Worm (Caenorhabditis elegans) whole organism, mixed stage, embryonic: Measurements from ENCODE around the gene F59D6.1.

ENCODE experiments used
- M03D4.4 ChIP-seq: sonication (generic microtip); optimal IDR thresholded peaks from 2 replicates; lab custom pipeline; 2017; ENCODE audit warnings: mild to moderate bottlenecking, missing genetic modification characterization, missing compliant biosample characterization
- bed-3 ChIP-seq: fragments of 200-800 bp; sonication (Bioruptor generic); optimal IDR thresholded peaks from 3 replicates; lab custom pipeline; 2018; ENCODE audit warnings: mild to moderate bottlenecking, missing genetic modification characterization, moderate library complexity, missing compliant biosample characterization
- blmp-1 ChIP-seq: fragments of 150-350 bp; optimal IDR thresholded peaks from 2 replicates; lab custom pipeline; 2014; ENCODE audit warnings: missing biosample characterization, missing genetic modification characterization
- ceh-39 ChIP-seq: fragments of 150-350 bp; optimal IDR thresholded peaks from 2 replicates; lab custom pipeline; 2014; ENCODE audit warnings: missing biosample characterization, missing genetic modification characterization
- ceh-43 ChIP-seq: fragments of 200-800 bp; sonication (Bioruptor generic); optimal IDR thresholded peaks from 2 replicates; lab custom pipeline; 2018; ENCODE audit warnings: mild to moderate bottlenecking, missing genetic modification characterization, moderate library complexity, missing compliant biosample characterization
- ceh-83 ChIP-seq: fragments of 200-800 bp; sonication (Bioruptor generic); optimal IDR thresholded peaks from 2 replicates; lab custom pipeline; 2018; ENCODE audit warnings: mild to moderate bottlenecking, missing genetic modification characterization, missing compliant biosample characterization
- ces-1 ChIP-seq: fragments of 150-350 bp; optimal IDR thresholded peaks from 2 replicates; lab custom pipeline; 2014; ENCODE audit warnings: missing biosample characterization, missing genetic modification reagents, missing genetic modification characterization
- cnd-1 ChIP-seq: fragments of 200-800 bp; sonication (Bioruptor generic); optimal IDR thresholded peaks from 2 replicates; lab custom pipeline; 2018; ENCODE audit warnings: mild to moderate bottlenecking, missing genetic modification characterization, missing compliant biosample characterization
- drap-1 ChIP-seq: fragments of 200-800 bp; sonication (Bioruptor generic); optimal IDR thresholded peaks from 3 replicates; lab custom pipeline; 2018; ENCODE audit warnings: mild to moderate bottlenecking, missing genetic modification characterization, missing compliant biosample characterization
- elt-1 ChIP-seq: sonication (generic microtip); optimal IDR thresholded peaks from 2 replicates; lab custom pipeline; 2017; ENCODE audit warnings: missing genetic modification characterization, mild to moderate bottlenecking, missing compliant biosample characterization, antibody characterized with exemption, moderate library complexity, borderline replicate concordance; ENCODE audit not compliant: insufficient read depth
- elt-3 ChIP-seq: fragments of 150-350 bp; optimal IDR thresholded peaks from 2 replicates; lab custom pipeline; 2014; ENCODE audit warnings: missing biosample characterization, missing genetic modification characterization
- flh-1 ChIP-seq: fragments of 200-800 bp; sonication (Bioruptor generic); optimal IDR thresholded peaks from 2 replicates; lab custom pipeline; 2018; ENCODE audit warnings: mild to moderate bottlenecking, missing genetic modification characterization, moderate library complexity, missing compliant biosample characterization
- ham-2 ChIP-seq: fragments of 200-800 bp; sonication (Bioruptor generic); optimal IDR thresholded peaks from 2 replicates; lab custom pipeline; 2018; ENCODE audit warnings: mild to moderate bottlenecking, missing genetic modification characterization, missing compliant biosample characterization
- hlh-1 ChIP-seq: fragments of 150-350 bp; optimal IDR thresholded peaks from 2 replicates; lab custom pipeline; 2014; ENCODE audit warnings: missing biosample characterization, missing genetic modification reagents, missing genetic modification characterization
- lin-13 ChIP-seq: fragments of 150-350 bp; optimal IDR thresholded peaks from 2 replicates; lab custom pipeline; 2014; ENCODE audit warnings: missing biosample characterization, missing genetic modification characterization
- lin-32 ChIP-seq: fragments of 200-800 bp; sonication (Bioruptor generic); optimal IDR thresholded peaks from 2 replicates; lab custom pipeline; 2018; ENCODE audit warnings: mild to moderate bottlenecking, missing genetic modification characterization, missing compliant biosample characterization
- lsy-2 ChIP-seq: fragments of 150-350 bp; optimal IDR thresholded peaks from 2 replicates; lab custom pipeline; 2014; ENCODE audit warnings: missing biosample characterization, missing genetic modification characterization
- mab-5 ChIP-seq: fragments of 150-350 bp; optimal IDR thresholded peaks from 2 replicates; lab custom pipeline; 2014; ENCODE audit warnings: missing biosample characterization, missing genetic modification characterization
- mep-1 ChIP-seq: fragments of 150-350 bp; optimal IDR thresholded peaks from 2 replicates; lab custom pipeline; 2017; ENCODE audit warnings: missing biosample characterization, missing genetic modification reagents, missing genetic modification characterization, inconsistent platforms
- mls-2 ChIP-seq: sonication (generic microtip); optimal IDR thresholded peaks from 2 replicates; lab custom pipeline; 2016; ENCODE audit warnings: mild to moderate bottlenecking, missing genetic modification characterization, moderate library complexity, missing compliant biosample characterization
- nhr-12 ChIP-seq: fragments of 150-350 bp; optimal IDR thresholded peaks from 2 replicates; lab custom pipeline; 2014; ENCODE audit warnings: missing biosample characterization, missing genetic modification characterization
- nhr-2 ChIP-seq: fragments of 150-350 bp; optimal IDR thresholded peaks from 2 replicates; lab custom pipeline; 2014; ENCODE audit warnings: missing biosample characterization, missing genetic modification characterization
- nhr-237 ChIP-seq: fragments of 150-350 bp; optimal IDR thresholded peaks from 2 replicates; lab custom pipeline; 2014; ENCODE audit warnings: missing biosample characterization, missing genetic modification characterization
- nhr-28 ChIP-seq: fragments of 150-350 bp; optimal IDR thresholded peaks from 2 replicates; lab custom pipeline; 2014; ENCODE audit warnings: missing biosample characterization, missing genetic modification characterization
- nhr-76 ChIP-seq: sonication (generic microtip); optimal IDR thresholded peaks from 2 replicates; lab custom pipeline; 2017; ENCODE audit warnings: missing biosample characterization, missing genetic modification characterization
- pha-4 ChIP-seq: fragments of 150-350 bp; optimal IDR thresholded peaks from 2 replicates; lab custom pipeline; 2018; ENCODE audit warnings: missing biosample characterization, missing genetic modification reagents, missing genetic modification characterization
- sem-2 ChIP-seq: fragments of 200-800 bp; sonication (Bioruptor generic); optimal IDR thresholded peaks from 2 replicates; lab custom pipeline; 2018; ENCODE audit warnings: mild to moderate bottlenecking, missing genetic modification characterization, missing compliant biosample characterization
- snpc-4 ChIP-seq: fragments of 150-350 bp; optimal IDR thresholded peaks from 2 replicates; lab custom pipeline; 2014; ENCODE audit warnings: missing biosample characterization, missing genetic modification characterization
- sptf-1 ChIP-seq: sonication (generic microtip); optimal IDR thresholded peaks from 2 replicates; lab custom pipeline; 2017; ENCODE audit warnings: mild to moderate bottlenecking, missing genetic modification characterization, moderate library complexity, missing compliant biosample characterization
- tbx-8 ChIP-seq: fragments of 200-800 bp; sonication (Bioruptor generic); optimal IDR thresholded peaks from 2 replicates; lab custom pipeline; 2018; ENCODE audit warnings: mild to moderate bottlenecking, missing genetic modification characterization, moderate library complexity, missing compliant biosample characterization
- unc-120 ChIP-seq: sonication (generic microtip); optimal IDR thresholded peaks from 2 replicates; lab custom pipeline; 2017; ENCODE audit warnings: missing genetic modification characterization, missing compliant biosample characterization; ENCODE audit not compliant: poor library complexity, severe bottlenecking
- unc-39 ChIP-seq: fragments of 150-350 bp; optimal IDR thresholded peaks from 2 replicates; lab custom pipeline; 2014; ENCODE audit warnings: missing biosample characterization, missing genetic modification characterization
- unc-62 ChIP-seq: fragments of 150-350 bp; optimal IDR thresholded peaks from 2 replicates; lab custom pipeline; 2014; ENCODE audit warnings: missing biosample characterization, missing genetic modification reagents, missing genetic modification characterization
- zip-8 ChIP-seq: fragments of 150-350 bp; optimal IDR thresholded peaks from 2 replicates; lab custom pipeline; 2014; ENCODE audit warnings: missing biosample characterization, missing genetic modification characterization

The F59D6.1 gene

DNA sequence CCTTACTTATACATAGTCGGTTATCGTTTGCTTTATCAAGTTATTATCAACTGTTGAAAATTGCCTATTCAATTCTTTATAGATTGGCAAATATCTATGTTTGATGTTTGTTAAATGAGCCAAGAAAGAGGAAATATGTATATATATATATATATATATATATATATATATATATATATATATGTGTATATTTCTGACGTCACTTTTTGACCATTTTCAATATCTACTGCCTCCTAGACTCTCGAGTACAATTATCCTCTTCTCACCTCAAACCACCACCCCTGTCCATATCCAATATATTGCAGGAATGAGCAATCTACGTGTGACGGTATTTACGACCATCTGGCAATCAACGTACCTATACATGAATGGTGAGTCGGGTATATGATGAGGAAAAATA is at the start of gene F59D6.1:
Gene F59D6.1, plus strand, starts transcription at position 301 of the 400 bp plus-strand sequence.
- TF ChIP-seq cnd-1 (tag; lab: Kevin White, UChicago) (no peak), nhr-12 (no peak)
- TF ChIP-seq, all 35 proteins: peak for 0

DNA sequence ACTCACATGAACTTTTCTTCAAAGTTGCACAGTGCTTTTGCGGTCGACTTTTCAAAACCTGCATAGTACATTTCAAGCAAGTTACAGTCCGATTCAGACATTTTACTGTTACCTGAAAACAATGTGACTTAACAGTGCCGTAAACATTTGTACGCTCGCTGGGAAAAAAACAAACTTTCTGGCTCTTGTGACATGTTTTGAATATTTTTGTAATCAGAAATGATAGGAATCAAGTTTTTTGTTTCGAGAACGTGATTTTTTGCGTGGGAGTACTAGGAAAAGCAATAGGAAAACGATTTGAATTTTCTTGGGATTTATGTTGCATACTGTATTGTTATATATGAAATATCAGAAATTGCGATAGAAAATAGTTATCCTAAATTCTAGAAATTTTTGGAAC is 48.8 kb upstream of the F59D6.1 start, which contains the start of gene srw-120:
Gene srw-120, minus strand, starts transcription at position 101 of the 400 bp plus-strand sequence.
- no peak for TF ChIP-seq pha-4
- no peak for TF ChIP-seq ham-2 (GFP tag; lab: Kevin White, UChicago)
- no peak for TF ChIP-seq lsy-2
- TF ChIP-seq mls-2: no peak
- TF ChIP-seq ceh-43 (GFP tag; lab: Kevin White, UChicago): no peak
- no peak for TF ChIP-seq unc-62
- TF ChIP-seq mep-1 (tag; lab: Kevin White, UChicago): no peak
- TF ChIP-seq ceh-39 (tag; lab: Kevin White, UChicago): no peak
- TF ChIP-seq flh-1 (GFP tag; lab: Kevin White, UChicago): no peak
- TF ChIP-seq bed-3 (GFP tag; lab: Kevin White, UChicago): no peak
- no peak for TF ChIP-seq ces-1 (GFP tag; lab: Kevin White, UChicago)
- TF ChIP-seq tbx-8: no peak
- no peak for TF ChIP-seq zip-8 (tag; lab: Kevin White, UChicago)
- no peak for TF ChIP-seq sptf-1 (tag; lab: Kevin White, UChicago)
- no peak for TF ChIP-seq elt-3 (tag; lab: Kevin White, UChicago)
- TF ChIP-seq blmp-1 (tag; lab: Kevin White, UChicago): no peak
- no peak for TF ChIP-seq unc-39
- no peak for TF ChIP-seq drap-1 (GFP tag; lab: Kevin White, UChicago)
- TF ChIP-seq, all 35 proteins: peak for 0

DNA sequence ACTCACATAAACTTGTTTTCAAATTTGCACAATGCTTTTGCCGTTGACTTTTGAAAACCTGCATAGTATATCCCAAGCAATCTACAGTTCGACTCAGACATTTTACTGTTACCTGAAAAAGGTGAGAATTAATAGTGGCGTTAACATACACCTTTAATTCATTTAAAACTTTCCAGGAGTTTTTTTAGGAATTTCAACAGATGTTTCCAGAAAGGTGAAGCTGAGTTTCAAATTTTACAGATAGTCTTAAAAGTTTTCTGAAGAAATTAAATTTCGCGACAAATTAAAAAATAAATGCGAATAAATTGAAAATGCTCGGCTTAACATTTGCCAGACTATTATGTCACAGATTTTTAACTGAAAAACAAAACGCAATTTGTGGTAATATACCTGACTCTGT is 45.2 kb upstream of the F59D6.1 start, which contains the start of gene srw-119:
Gene srw-119, minus strand, starts transcription at position 101 of the 400 bp plus-strand sequence.
- TF ChIP-seq pha-4 (no peak), ceh-39 (tag; lab: Kevin White, UChicago) (no peak), ceh-43 (GFP tag; lab: Kevin White, UChicago) (no peak), mep-1 (tag; lab: Kevin White, UChicago) (no peak), elt-3 (tag; lab: Kevin White, UChicago) (no peak), cnd-1 (tag; lab: Kevin White, UChicago) (no peak), M03D4.4 (tag; lab: Kevin White, UChicago) (no peak), ces-1 (GFP tag; lab: Kevin White, UChicago) (no peak), flh-1 (GFP tag; lab: Kevin White, UChicago) (no peak), lin-13 (tag; lab: Kevin White, UChicago) (no peak), ceh-83 (GFP tag; lab: Kevin White, UChicago) (no peak), blmp-1 (tag; lab: Kevin White, UChicago) (no peak), mab-5 (tag; lab: Kevin White, UChicago) (no peak)
- TF ChIP-seq, all 35 proteins: peak for 0

DNA sequence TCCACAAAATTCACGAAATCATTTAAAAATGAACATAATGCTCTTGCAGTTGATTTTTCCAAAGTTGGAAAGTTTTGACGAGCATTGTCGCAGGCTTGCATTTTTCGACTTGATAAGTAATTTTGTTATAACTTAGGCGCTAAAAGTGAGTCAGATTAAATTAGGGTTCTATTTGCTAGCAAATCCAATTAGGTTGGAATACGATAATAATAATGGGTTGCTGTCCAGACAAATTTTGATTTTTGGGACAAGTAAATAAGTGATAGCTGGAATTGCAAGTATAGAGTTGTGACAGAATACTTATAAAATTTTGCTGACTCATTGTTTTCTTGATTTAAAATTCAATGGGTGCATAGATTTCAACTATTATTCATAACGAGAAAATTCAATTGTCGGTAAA is 39.0 kb upstream of the F59D6.1 start, which contains the start of gene srw-112:
Gene srw-112, minus strand, starts transcription at position 101 of the 400 bp plus-strand sequence.
- TF ChIP-seq mls-2 (no peak), hlh-1 (no peak), pha-4 (no peak), unc-120 (tag; lab: Kevin White, UChicago) (no peak), sptf-1 (tag; lab: Kevin White, UChicago) (no peak), lin-13 (tag; lab: Kevin White, UChicago) (no peak), mep-1 (tag; lab: Kevin White, UChicago) (no peak), ces-1 (GFP tag; lab: Kevin White, UChicago) (no peak), lin-32 (GFP tag; lab: Kevin White, UChicago) (no peak), unc-62 (no peak), zip-8 (tag; lab: Kevin White, UChicago) (no peak), sem-2 (GFP tag; lab: Kevin White, UChicago) (no peak), snpc-4 (tag; lab: Kevin White, UChicago) (no peak), ceh-43 (GFP tag; lab: Kevin White, UChicago) (no peak), cnd-1 (tag; lab: Kevin White, UChicago) (no peak), ham-2 (GFP tag; lab: Kevin White, UChicago) (no peak), nhr-28 (tag; lab: Kevin White, UChicago) (no peak), drap-1 (GFP tag; lab: Kevin White, UChicago) (no peak), ceh-83 (GFP tag; lab: Kevin White, UChicago) (no peak), blmp-1 (tag; lab: Kevin White, UChicago) (no peak)

DNA sequence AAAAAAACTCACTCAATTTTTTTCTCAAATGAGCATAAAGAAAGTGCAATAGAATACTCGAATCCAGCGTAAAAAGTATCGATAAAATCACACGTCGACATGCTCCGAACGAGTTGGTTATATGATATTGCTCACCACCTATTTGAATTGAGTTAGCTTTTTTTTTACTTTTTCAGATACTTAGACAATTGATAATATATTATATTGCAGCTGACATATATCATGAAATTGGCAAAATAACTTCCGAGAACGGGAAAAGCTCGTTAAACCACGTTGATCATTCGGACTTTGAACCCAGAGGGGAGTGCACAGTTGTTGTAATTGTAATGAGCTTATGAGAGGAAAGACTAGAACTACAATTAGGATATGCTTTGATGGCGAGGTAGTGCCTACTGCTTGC is 34.5 kb upstream of the F59D6.1 start, which contains the start of gene srw-136:
Gene srw-136, minus strand, starts transcription at position 101 of the 400 bp plus-strand sequence.
- TF ChIP-seq elt-1 (tag; lab: Kevin White, UChicago) (no peak), M03D4.4 (tag; lab: Kevin White, UChicago) (no peak), nhr-76 (no peak), ham-2 (GFP tag; lab: Kevin White, UChicago) (no peak), blmp-1 (tag; lab: Kevin White, UChicago) (no peak), sem-2 (GFP tag; lab: Kevin White, UChicago) (no peak), ceh-43 (GFP tag; lab: Kevin White, UChicago) (no peak), snpc-4 (tag; lab: Kevin White, UChicago) (no peak), drap-1 (GFP tag; lab: Kevin White, UChicago) (no peak), lin-32 (GFP tag; lab: Kevin White, UChicago) (no peak), mep-1 (tag; lab: Kevin White, UChicago) (no peak), mab-5 (tag; lab: Kevin White, UChicago) (no peak), nhr-237 (no peak), nhr-28 (tag; lab: Kevin White, UChicago) (no peak), bed-3 (GFP tag; lab: Kevin White, UChicago) (no peak), lin-13 (tag; lab: Kevin White, UChicago) (no peak), nhr-2 (tag; lab: Kevin White, UChicago) (no peak), tbx-8 (no peak)
